Fruit fly (Drosophila melanogaster): ENCODE results near the gene CG4596.

- TF ChIP-seq D1 (tag; optimal IDR thresholded peaks at IDR 0.05) (peak; percentile 7), CG4496 (GFP tag; IDR thresholded peaks at IDR 0.05) (peak; percentile 78), CG12605 (GFP tag; IDR thresholded peaks at IDR 0.05) (peak; percentile 90), Pif1A (GFP tag; optimal IDR thresholded peaks at IDR 0.05) (peak; percentile 56), CG8301 (tag; optimal IDR thresholded peaks at IDR 0.05) (peak; percentile 51), EcR (GFP tag; optimal IDR thresholded peaks at IDR 0.05) (peak; percentile 24), CG32121 (GFP tag; IDR thresholded peaks at IDR 0.05) (peak; percentile 57; the same call in 1 of the 2 replicates), CG34367 (tag; optimal IDR thresholded peaks at IDR 0.05) (peak; percentile 36), gl (tag; optimal IDR thresholded peaks at IDR 0.05) (peak; percentile 94), Pif1B (GFP tag; optimal IDR thresholded peaks at IDR 0.05) (peak; percentile 54), rn (GFP tag; IDR thresholded peaks at IDR 0.05) (peak; percentile 28; the same call in 1 of the 2 replicates), CG14655 (GFP tag; optimal IDR thresholded peaks at IDR 0.05) (peak; percentile 74)
Measured at dm6 chr3R:10888633-10889519, 16.0 kb downstream of the CG4596 start.

All from whole organism, pupa.